Fruit fly (Drosophila melanogaster): Measurements from ENCODE around the gene CG4995.

The CG4995 gene

DNA sequence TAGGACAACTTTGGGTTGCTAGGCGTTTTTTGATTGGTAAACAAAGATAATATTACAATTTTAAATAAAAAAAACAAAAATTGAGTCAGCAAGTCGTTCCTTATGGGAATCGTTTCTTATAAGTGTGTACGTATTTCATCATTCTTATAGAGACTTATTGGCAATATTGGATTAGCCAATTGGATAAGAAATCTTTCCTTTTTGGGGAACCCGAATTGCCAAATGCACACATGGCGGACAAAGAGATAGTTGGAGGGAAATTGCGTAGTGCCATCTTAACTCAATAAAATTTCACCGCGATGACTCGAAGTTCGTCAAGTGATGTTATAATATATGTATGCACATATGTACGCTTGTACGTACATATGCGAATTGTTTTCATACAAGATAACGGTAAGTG, 31.0 kb upstream of the CG4995 start:
- TF ChIP-seq ss (GFP tag; optimal IDR thresholded peaks at IDR 0.05) (no peak), Hr39 (GFP tag; optimal IDR thresholded peaks at IDR 0.05) (no peak), Eip78C (GFP tag) (no peak)

DNA sequence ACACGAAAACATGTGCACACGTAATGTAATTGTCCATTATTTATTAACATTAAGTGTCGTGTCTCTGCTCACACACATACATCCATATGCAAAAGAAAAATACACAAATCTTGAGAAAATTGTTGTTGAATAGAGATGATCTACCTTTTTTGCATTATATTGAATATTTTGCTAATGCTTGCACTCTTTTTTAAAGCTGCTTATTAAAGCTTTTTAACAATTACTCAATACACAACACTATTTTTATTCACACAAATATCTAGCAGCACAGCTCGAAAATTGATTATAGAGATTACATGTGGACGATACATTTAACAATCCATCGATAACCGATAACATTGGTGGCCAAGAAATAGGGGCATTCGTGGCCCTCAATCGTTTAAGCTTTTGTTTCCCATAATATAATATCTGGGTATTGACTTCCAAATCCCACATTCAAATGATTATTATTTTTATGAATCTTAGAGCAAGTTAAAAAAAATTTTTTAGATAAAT, 30.2 kb upstream of the CG4995 start, which contains the start of gene Ufd4:
TSS of gene Ufd4 (minus strand) at position 300 of the 495 bp plus-strand sequence.
- TF ChIP-seq CG11762 (GFP tag; optimal IDR thresholded peaks at IDR 0.05; ENCODE audit: insufficient read depth) (no peak), fd59A (GFP tag; optimal IDR thresholded peaks at IDR 0.05) (no peak), fd85E (GFP tag; optimal IDR thresholded peaks at IDR 0.05) (peak; percentile 7), CG15336 (GFP tag; IDR thresholded peaks at IDR 0.05) (peak; percentile 68; the same call in 1 of the 2 replicates), CG3032 (tag; optimal IDR thresholded peaks at IDR 0.05) (peak; percentile 67), esn (GFP tag; optimal IDR thresholded peaks at IDR 0.05) (peak; percentile 70), CG11902 (GFP tag; optimal IDR thresholded peaks at IDR 0.05) (peak; percentile 11), CG6792 (GFP tag; optimal IDR thresholded peaks at IDR 0.05) (peak; percentile 29), CG31627 (GFP tag; optimal IDR thresholded peaks at IDR 0.05) (peak; percentile 63)

DNA sequence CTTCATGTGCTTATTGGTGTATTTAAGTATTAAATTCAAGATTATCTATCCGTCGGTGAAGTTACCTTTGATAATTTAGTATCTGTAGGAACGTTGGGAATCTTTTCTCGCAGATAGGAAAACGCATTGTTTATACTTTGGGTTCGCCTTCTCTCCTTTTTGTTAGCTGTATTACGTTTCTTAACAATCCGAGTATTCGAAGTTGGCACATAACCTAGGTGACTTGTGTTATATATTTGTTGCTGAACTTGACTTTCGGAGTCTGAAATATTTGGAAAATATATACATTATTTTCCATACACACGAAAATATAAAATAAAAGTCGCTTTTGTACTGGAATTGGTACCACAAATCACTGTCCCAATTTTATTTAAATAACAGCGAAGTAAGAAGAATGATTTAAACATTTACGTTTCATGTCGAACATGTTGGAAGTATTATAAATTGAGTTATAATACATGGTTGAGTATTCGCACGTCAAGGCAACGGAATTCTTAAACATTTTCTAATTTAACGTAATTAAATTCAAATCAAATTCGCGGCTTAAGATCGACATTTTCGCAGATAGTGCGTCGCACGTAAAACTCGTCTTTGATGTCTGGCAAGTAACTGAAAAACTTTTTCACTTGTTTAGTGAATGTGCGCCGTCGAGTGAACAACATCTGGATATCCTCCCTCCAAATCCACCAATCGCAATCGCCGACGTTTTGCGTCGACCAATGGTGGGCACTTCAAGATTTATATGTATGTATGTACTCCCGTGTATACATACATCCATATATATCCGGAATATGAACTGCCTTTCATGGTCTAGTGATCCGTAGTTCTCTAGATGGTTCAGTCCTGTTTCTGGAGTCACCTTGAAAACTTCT, 27.2 kb upstream of the CG4995 start, which contains the start of gene Hand:
TSS of gene Hand (minus strand) at position 588 of the 872 bp plus-strand sequence.
- TF ChIP-seq CG8319 (GFP tag; optimal IDR thresholded peaks at IDR 0.05), result no peak
- no peak for TF ChIP-seq CG7368 (GFP tag; optimal IDR thresholded peaks at IDR 0.05)
- TF ChIP-seq svp (GFP tag), result no peak
- peak; percentile 26 for TF ChIP-seq Eip78C (GFP tag)
- no peak for TF ChIP-seq vri (GFP tag; optimal IDR thresholded peaks at IDR 0.05)

DNA sequence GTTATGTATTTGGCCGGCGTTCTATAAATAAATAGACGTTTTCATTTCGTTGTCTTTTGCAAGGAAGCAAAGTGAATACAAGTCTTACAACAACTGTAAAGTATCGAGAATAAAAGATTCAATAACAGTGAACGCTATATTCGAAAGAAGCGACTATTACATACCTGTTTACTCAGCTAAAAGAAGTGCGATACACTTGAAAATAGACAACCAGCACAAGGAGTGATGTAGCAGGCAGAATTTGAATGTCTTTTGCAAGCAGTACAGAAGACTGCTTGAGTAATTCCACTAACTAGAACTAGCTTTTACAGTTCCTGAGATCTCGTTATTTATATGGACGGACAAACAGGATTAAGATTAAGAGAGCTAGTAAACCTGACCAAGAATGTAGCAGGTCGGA, 24.0 kb upstream of the CG4995 start:
- peak; percentile 91 for TF ChIP-seq fkh (GFP tag; optimal IDR thresholded peaks at IDR 0.05)
- no peak for TF ChIP-seq CG3919 (GFP tag; optimal IDR thresholded peaks at IDR 0.05)
- no peak for TF ChIP-seq CG10631 (GFP tag; optimal IDR thresholded peaks at IDR 0.05)
- TF ChIP-seq OdsH (GFP tag; optimal IDR thresholded peaks at IDR 0.05), result no peak
- no peak for TF ChIP-seq CG6163 (GFP tag; IDR thresholded peaks at IDR 0.05)
- no peak for TF ChIP-seq Lpt (GFP tag; optimal IDR thresholded peaks at IDR 0.05)
- no peak for TF ChIP-seq salr (GFP tag; optimal IDR thresholded peaks at IDR 0.05)
- no peak for TF ChIP-seq CG4318 (GFP tag; optimal IDR thresholded peaks at IDR 0.05)

dm6 chr2L:10299077-10299809, 23.0 kb upstream of the CG4995 start:
- TF ChIP-seq CG6276 (GFP tag; optimal IDR thresholded peaks at IDR 0.05) (no peak), CG7368 (GFP tag; optimal IDR thresholded peaks at IDR 0.05) (no peak), Sox102F (GFP tag; optimal IDR thresholded peaks at IDR 0.05) (no peak), Eip78C (GFP tag) (peak; percentile 78), CG34406 (GFP tag; optimal IDR thresholded peaks at IDR 0.05) (no peak), CG15336 (GFP tag; IDR thresholded peaks at IDR 0.05) (peak; percentile 21; the same call in 1 of the 2 replicates), OdsH (GFP tag; optimal IDR thresholded peaks at IDR 0.05) (peak; percentile 17), topi (GFP tag; optimal IDR thresholded peaks at IDR 0.05) (peak; percentile 15), CG16779 (tag; optimal IDR thresholded peaks at IDR 0.05) (no peak), CG9139 (GFP tag; optimal IDR thresholded peaks at IDR 0.05) (no peak), Hr4 (GFP tag; optimal IDR thresholded peaks at IDR 0.05) (peak; percentile 39), CG1621 (tag; optimal IDR thresholded peaks at IDR 0.05) (no peak), Sox14 (GFP tag; optimal IDR thresholded peaks at IDR 0.05) (no peak), net (GFP tag; optimal IDR thresholded peaks at IDR 0.05) (no peak), CG10669 (GFP tag; optimal IDR thresholded peaks at IDR 0.05) (no peak), CG6163 (GFP tag; IDR thresholded peaks at IDR 0.05) (no peak), Gug (GFP tag; IDR thresholded peaks at IDR 0.05) (no peak), achi (GFP tag; optimal IDR thresholded peaks at IDR 0.05) (no peak), Lpt (GFP tag; optimal IDR thresholded peaks at IDR 0.05) (no peak), Met (GFP tag; optimal IDR thresholded peaks at IDR 0.05) (peak; percentile 36), acj6 (GFP tag; optimal IDR thresholded peaks at IDR 0.05) (peak; percentile 22), pdm3 (GFP tag; optimal IDR thresholded peaks at IDR 0.05) (no peak), CG10631 (GFP tag; optimal IDR thresholded peaks at IDR 0.05) (peak; percentile 10), Ets96B (tag; optimal IDR thresholded peaks at IDR 0.05) (peak; percentile 16)

Data from whole organism, prepupa.